Worm (Caenorhabditis elegans) whole organism, L4 larva: ENCODE results near the gene K09C6.3.

Experiments used
- D1046.2 ChIP-seq: fragments of 200-800 bp; sonication (Bioruptor generic); IDR thresholded peaks from 2 replicates; pipeline ENCODE4 v1.3.6; 2022; ENCODE audit warnings: missing genetic modification characterization, missing compliant biosample characterization
- F10B5.3 ChIP-seq: sonication (generic microtip); optimal IDR thresholded peaks from 2 replicates; lab custom pipeline; 2016; ENCODE audit warnings: mild to moderate bottlenecking, missing genetic modification characterization, missing compliant biosample characterization
- F26F4.8 ChIP-seq: fragments of 200-800 bp; sonication (Bioruptor generic); conservative IDR thresholded peaks from 2 replicates; pipeline ENCODE4 v1.3.6; 2022; ENCODE audit warnings: missing genetic modification characterization, missing compliant biosample characterization
- F49E8.2 ChIP-seq: sonication (generic microtip); optimal IDR thresholded peaks from 2 replicates; lab custom pipeline; 2016; ENCODE audit warnings: missing compliant biosample characterization, mild to moderate bottlenecking, missing genetic modification characterization, borderline replicate concordance
- T20F7.1 ChIP-seq: fragments of 200-800 bp; sonication (Bioruptor generic); optimal IDR thresholded peaks from 2 replicates; lab custom pipeline; 2018; ENCODE audit warnings: mild to moderate bottlenecking, missing genetic modification characterization, missing compliant biosample characterization
- Y75B8A.6 ChIP-seq: fragments of 200-800 bp; sonication (Bioruptor generic); IDR thresholded peaks from 2 replicates; pipeline ENCODE4 v1.3.6; 2022; ENCODE audit warnings: missing genetic modification reagents, missing genetic modification characterization, missing compliant biosample characterization
- ZK337.2 ChIP-seq: fragments of 200-800 bp; sonication (Bioruptor generic); IDR thresholded peaks from 2 replicates; pipeline ENCODE4 v1.3.6; 2022; ENCODE audit warnings: missing genetic modification reagents, missing genetic modification characterization, missing compliant biosample characterization
- ZK546.5 ChIP-seq, 2 experiments: sonication (generic microtip); optimal IDR thresholded peaks; 2 replicates each; lab custom pipeline; 2017; ENCODE audit warnings: missing biosample characterization in 2 of 2, missing genetic modification characterization in 2 of 2
- aha-1 ChIP-seq: fragments of 150-350 bp; peaks from one replicate; lab custom pipeline; 2014; ENCODE audit warnings: missing biosample characterization, missing genetic modification characterization
- arid-1 ChIP-seq: fragments of 200-800 bp; sonication (Bioruptor generic); conservative IDR thresholded peaks from 2 replicates; pipeline ENCODE4 v1.3.6; 2022; ENCODE audit warnings: missing genetic modification reagents, missing genetic modification characterization, missing compliant biosample characterization
- ceh-20 ChIP-seq: fragments of 200-800 bp; sonication (Bioruptor generic); IDR thresholded peaks from 2 replicates; pipeline ENCODE4 v1.3.6; 2022; ENCODE audit warnings: missing genetic modification reagents, missing genetic modification characterization, missing compliant biosample characterization
- ceh-28 ChIP-seq: fragments of 150-350 bp; optimal IDR thresholded peaks from 2 replicates; lab custom pipeline; 2014; ENCODE audit warnings: missing biosample characterization, missing genetic modification reagents, missing genetic modification characterization
- ceh-44 ChIP-seq: fragments of 200-800 bp; sonication (Bioruptor generic); IDR thresholded peaks from 2 replicates; pipeline ENCODE4 v1.3.6; 2022; ENCODE audit warnings: missing genetic modification reagents, missing genetic modification characterization, missing compliant biosample characterization
- ceh-62 ChIP-seq: sonication (generic microtip); optimal IDR thresholded peaks from 2 replicates; lab custom pipeline; 2017; ENCODE audit warnings: missing biosample characterization, missing genetic modification characterization
- ctbp-1 ChIP-seq: fragments of 200-800 bp; sonication (Bioruptor generic); IDR thresholded peaks from 2 replicates; pipeline ENCODE4 v1.3.6; 2022; ENCODE audit warnings: missing genetic modification reagents, missing genetic modification characterization, missing compliant biosample characterization
- daf-12 ChIP-seq: fragments of 150-350 bp; optimal IDR thresholded peaks from 2 replicates; lab custom pipeline; 2014; ENCODE audit warnings: missing biosample characterization, missing genetic modification reagents, missing genetic modification characterization
- daf-16 ChIP-seq, 3 experiments: sonication (generic microtip); optimal IDR thresholded peaks; 2 replicates each; lab custom pipeline; 2016 to 2017; ENCODE audit warnings: missing genetic modification characterization in 3 of 3, missing genetic modification reagents in 3 of 3, mild to moderate bottlenecking in 2 of 3, missing compliant biosample characterization in 2 of 3, missing biosample characterization in 1 of 3, moderate library complexity in 1 of 3
- daf-19 ChIP-seq: fragments of 200-800 bp; sonication (Bioruptor generic); conservative IDR thresholded peaks from 2 replicates; pipeline ENCODE4 v1.3.6; 2022; ENCODE audit warnings: missing genetic modification characterization, missing compliant biosample characterization
- dmd-6 ChIP-seq: fragments of 200-800 bp; sonication (Bioruptor generic); IDR thresholded peaks from 2 replicates; pipeline ENCODE4 v1.3.6; 2022; ENCODE audit warnings: missing genetic modification reagents, missing genetic modification characterization, missing compliant biosample characterization
- dmd-9 ChIP-seq: fragments of 200-800 bp; sonication (Bioruptor generic); IDR thresholded peaks from 2 replicates; pipeline ENCODE4 v1.3.6; 2022; ENCODE audit warnings: missing genetic modification reagents, missing genetic modification characterization, missing compliant biosample characterization
- dve-1 ChIP-seq: sonication (generic microtip); optimal IDR thresholded peaks from 2 replicates; lab custom pipeline; 2017; ENCODE audit warnings: antibody characterized with exemption, mild to moderate bottlenecking, missing genetic modification characterization, missing compliant biosample characterization; ENCODE audit not compliant: insufficient read depth
- fkh-10 ChIP-seq: fragments of 150-350 bp; optimal IDR thresholded peaks from 2 replicates; lab custom pipeline; 2014; ENCODE audit warnings: missing biosample characterization, missing genetic modification reagents, missing genetic modification characterization
- gei-8 ChIP-seq: fragments of 200-800 bp; sonication (Bioruptor generic); optimal IDR thresholded peaks from 2 replicates; lab custom pipeline; 2018; ENCODE audit warnings: mild to moderate bottlenecking, missing genetic modification characterization, missing compliant biosample characterization
- hif-1 ChIP-seq, 2 experiments: sonication (generic microtip); optimal IDR thresholded peaks; 2 replicates each; lab custom pipeline; 2016 to 2017; ENCODE audit warnings: missing compliant biosample characterization in 2 of 2, missing genetic modification characterization in 2 of 2, missing genetic modification reagents in 2 of 2, missing genotype in 2 of 2, mild to moderate bottlenecking in 1 of 2
- hlh-11 ChIP-seq: fragments of 200-800 bp; sonication (Bioruptor generic); optimal IDR thresholded peaks from 2 replicates; lab custom pipeline; 2018; ENCODE audit warnings: mild to moderate bottlenecking, missing genetic modification characterization, missing compliant biosample characterization
- jun-1 ChIP-seq: fragments of 150-350 bp; optimal IDR thresholded peaks from 2 replicates; lab custom pipeline; 2014; ENCODE audit warnings: missing biosample characterization, missing genetic modification reagents, missing genetic modification characterization
- lim-7 ChIP-seq: fragments of 200-800 bp; sonication (Bioruptor generic); IDR thresholded peaks from 2 replicates; pipeline ENCODE4 v1.3.6; 2022; ENCODE audit warnings: missing genetic modification characterization, missing compliant biosample characterization
- lin-15B ChIP-seq: fragments of 150-350 bp; sonication (generic microtip); optimal IDR thresholded peaks from 3 replicates; lab custom pipeline; 2014; ENCODE audit warnings: missing biosample characterization, missing genetic modification characterization
- lin-29 ChIP-seq: fragments of 200-800 bp; sonication (Bioruptor generic); IDR thresholded peaks from 2 replicates; pipeline ENCODE4 v1.3.6; 2022; ENCODE audit warnings: missing genetic modification reagents, missing genetic modification characterization, missing compliant biosample characterization
- lir-3 ChIP-seq: sonication (generic microtip); optimal IDR thresholded peaks from 2 replicates; lab custom pipeline; 2016; ENCODE audit warnings: mild to moderate bottlenecking, missing genetic modification characterization, missing compliant biosample characterization
- lsy-2 ChIP-seq, 2 experiments: fragments of 150-350 bp in 1 of 2; sonication (generic microtip) in 1 of 2; optimal IDR thresholded peaks; 2 replicates each; lab custom pipeline; 2014 to 2017; ENCODE audit warnings: missing biosample characterization in 2 of 2, missing genetic modification characterization in 2 of 2
- mdt-29 ChIP-seq: fragments of 200-800 bp; sonication (Bioruptor generic); IDR thresholded peaks from 2 replicates; pipeline ENCODE4 v1.3.6; 2022; ENCODE audit warnings: missing genetic modification reagents, missing genetic modification characterization, missing compliant biosample characterization
- mes-2 ChIP-seq: sonication (generic microtip); optimal IDR thresholded peaks from 2 replicates; lab custom pipeline; 2016; ENCODE audit warnings: missing genotype, mild to moderate bottlenecking, missing genetic modification characterization, missing compliant biosample characterization; ENCODE audit not compliant: poor library complexity, severe bottlenecking
- mxl-2 ChIP-seq: fragments of 200-800 bp; sonication (Bioruptor generic); conservative IDR thresholded peaks from 2 replicates; pipeline ENCODE4 v1.3.6; 2022; ENCODE audit warnings: missing genetic modification reagents, missing genetic modification characterization, missing compliant biosample characterization
- mxl-3 ChIP-seq: fragments of 200-800 bp; sonication (Bioruptor generic); optimal IDR thresholded peaks from 2 replicates; lab custom pipeline; 2018; ENCODE audit warnings: mild to moderate bottlenecking, missing genetic modification characterization, missing compliant biosample characterization
- nhr-11 ChIP-seq: fragments of 150-350 bp; optimal IDR thresholded peaks from 2 replicates; lab custom pipeline; 2014; ENCODE audit warnings: missing biosample characterization, missing genetic modification characterization
- nhr-237 ChIP-seq: sonication (generic microtip); optimal IDR thresholded peaks from 2 replicates; lab custom pipeline; 2017; ENCODE audit warnings: missing biosample characterization, missing genetic modification characterization
- nhr-25 ChIP-seq: sonication (generic microtip); optimal IDR thresholded peaks from 2 replicates; lab custom pipeline; 2017; ENCODE audit warnings: missing genetic modification characterization, mild to moderate bottlenecking, missing compliant biosample characterization, antibody characterized with exemption, moderate library complexity, borderline replicate concordance; ENCODE audit not compliant: insufficient read depth
- nhr-28 ChIP-seq: fragments of 150-350 bp; optimal IDR thresholded peaks from 2 replicates; lab custom pipeline; 2014; ENCODE audit warnings: missing biosample characterization, missing genetic modification characterization
- nhr-6 ChIP-seq: fragments of 150-350 bp; optimal IDR thresholded peaks from 2 replicates; lab custom pipeline; 2014; ENCODE audit warnings: missing biosample characterization, missing genetic modification characterization
- nhr-76 ChIP-seq: fragments of 150-350 bp; optimal IDR thresholded peaks from 2 replicates; lab custom pipeline; 2014; ENCODE audit warnings: missing biosample characterization, missing genetic modification characterization
- nhr-77 ChIP-seq: fragments of 150-350 bp; optimal IDR thresholded peaks from 2 replicates; lab custom pipeline; 2014; ENCODE audit warnings: missing biosample characterization, missing genetic modification characterization
- php-3 ChIP-seq: fragments of 200-800 bp; sonication (Bioruptor generic); IDR thresholded peaks from 2 replicates; pipeline ENCODE4 v1.3.6; 2022; ENCODE audit warnings: missing genetic modification reagents, missing genetic modification characterization, missing compliant biosample characterization
- rbr-2 ChIP-seq: sonication (generic microtip); optimal IDR thresholded peaks from 2 replicates; lab custom pipeline; 2016; ENCODE audit warnings: missing genotype, missing genetic modification characterization, missing compliant biosample characterization
- sdz-12 ChIP-seq: fragments of 200-800 bp; sonication (Bioruptor generic); optimal IDR thresholded peaks from 2 replicates; lab custom pipeline; 2018; ENCODE audit warnings: mild to moderate bottlenecking, missing genetic modification characterization, missing compliant biosample characterization
- set-16 ChIP-seq: fragments of 200-800 bp; sonication (Bioruptor generic); IDR thresholded peaks from 2 replicates; pipeline ENCODE4 v1.3.6; 2022; ENCODE audit warnings: missing genetic modification reagents, missing genetic modification characterization, missing compliant biosample characterization
- skn-1 ChIP-seq: fragments of 150-350 bp; optimal IDR thresholded peaks from 2 replicates; lab custom pipeline; 2014; ENCODE audit warnings: missing biosample characterization, missing genetic modification characterization
- snpc-1.2 ChIP-seq: fragments of 200-800 bp; sonication (Bioruptor generic); IDR thresholded peaks from 2 replicates; pipeline ENCODE4 v1.3.6; 2022; ENCODE audit warnings: missing genetic modification reagents, missing genetic modification characterization, missing compliant biosample characterization
- spr-1 ChIP-seq: sonication (generic microtip); optimal IDR thresholded peaks from 2 replicates; lab custom pipeline; 2016; ENCODE audit warnings: mild to moderate bottlenecking, missing genetic modification characterization, missing compliant biosample characterization
- zip-11 ChIP-seq: fragments of 200-800 bp; sonication (Bioruptor generic); IDR thresholded peaks from 2 replicates; pipeline ENCODE4 v1.3.6; 2022; ENCODE audit warnings: missing genetic modification characterization, missing compliant biosample characterization

K09C6.3 gene

ce11 chrV:858841-859456, 6.7 kb downstream of the K09C6.3 start:
- TF ChIP-seq nhr-237 (tag; lab: Kevin White, UChicago) = no peak
- TF ChIP-seq nhr-6 (tag; lab: Kevin White, UChicago) = no peak
- TF ChIP-seq ceh-20 = no peak
- no peak for TF ChIP-seq skn-1 (tag; lab: Kevin White, UChicago)
- no peak for TF ChIP-seq T20F7.1 (GFP tag; lab: Kevin White, UChicago)
- no peak for TF ChIP-seq lin-29 (GFP tag; lab: Robert Waterston, UW)
- TF ChIP-seq daf-12 = no peak
- no peak for TF ChIP-seq lir-3 (tag; lab: Kevin White, UChicago)
- TF ChIP-seq nhr-76 (tag; lab: Kevin White, UChicago) = no peak
- TF ChIP-seq ceh-62 (tag; lab: Kevin White, UChicago) = no peak
- no peak for TF ChIP-seq php-3
- no peak for TF ChIP-seq hlh-11 (tag; lab: Kevin White, UChicago)
- TF ChIP-seq F26F4.8 (GFP tag; lab: Robert Waterston, UW) = peak; percentile 73
- TF ChIP-seq arid-1 (GFP tag; lab: Robert Waterston, UW) = 0 out of 2 replicates have a peak, but pooled peaks have one; percentile 8
- peak; percentile 24; the same call in 1 of the 2 replicates for TF ChIP-seq dmd-6 (GFP tag; lab: Robert Waterston, UW)
- peak; percentile 58 for TF ChIP-seq mdt-29 (GFP tag; lab: Robert Waterston, UW)
- no peak for TF ChIP-seq nhr-25 (tag; lab: Kevin White, UChicago)
- TF ChIP-seq D1046.2 (GFP tag; lab: Robert Waterston, UW) = no peak
- no peak for TF ChIP-seq ZK546.5 (tag; optimal IDR thresholded peaks at IDR 0.05; lab: Kevin White, UChicago)
- no peak for TF ChIP-seq aha-1 (tag; lab: Kevin White, UChicago)
- TF ChIP-seq zip-11 (GFP tag; lab: Robert Waterston, UW) = no peak
- no peak for TF ChIP-seq jun-1 (tag; lab: Kevin White, UChicago)
- peak; percentile 8 for TF ChIP-seq F49E8.2
- no peak for TF ChIP-seq gei-8 (GFP tag; lab: Kevin White, UChicago)
- 0 out of 2 replicates have a peak, but pooled peaks have one; percentile 25 for TF ChIP-seq ceh-44 (GFP tag; lab: Robert Waterston, UW)
- TF ChIP-seq fkh-10 = no peak
- no peak for TF ChIP-seq nhr-11 (tag; lab: Kevin White, UChicago)
- no peak for TF ChIP-seq ctbp-1
- TF ChIP-seq nhr-77 = no peak
- TF ChIP-seq mes-2 (tag; lab: Kevin White, UChicago) = no peak
- no peak for TF ChIP-seq lin-15B (tag; lab: Kevin White, UChicago)
- no peak for TF ChIP-seq dve-1 (tag; lab: Kevin White, UChicago)
- no peak for TF ChIP-seq sdz-12 (GFP tag; lab: Kevin White, UChicago)
- no peak for TF ChIP-seq hif-1 (tag; optimal IDR thresholded peaks at IDR 0.05; lab: Kevin White, UChicago)
- 0 out of 2 replicates have a peak, but pooled peaks have one; percentile 12 for TF ChIP-seq Y75B8A.6
- TF ChIP-seq rbr-2 (tag; lab: Kevin White, UChicago) = no peak
- TF ChIP-seq ZK337.2 = peak; percentile 48; the same call in 1 of the 2 replicates
- TF ChIP-seq mxl-2 = no peak
- TF ChIP-seq set-16 = no peak
- no peak for TF ChIP-seq lsy-2 (tag; optimal IDR thresholded peaks at IDR 0.05; lab: Kevin White, UChicago)
- TF ChIP-seq ceh-28 (tag; lab: Kevin White, UChicago) = no peak
- no peak for TF ChIP-seq daf-19 (GFP tag; lab: Robert Waterston, UW)
- peak; percentile 74 for TF ChIP-seq snpc-1.2
- no peak for TF ChIP-seq F10B5.3 (tag; lab: Kevin White, UChicago)
- TF ChIP-seq mxl-3 (GFP tag; lab: Kevin White, UChicago) = no peak
- TF ChIP-seq nhr-28 (tag; lab: Kevin White, UChicago) = no peak
- no peak for TF ChIP-seq spr-1 (tag; lab: Kevin White, UChicago)
- peak; percentile 40; the same call in 1 of the 2 replicates for TF ChIP-seq lim-7
- no peak for TF ChIP-seq daf-16 (GFP tag; optimal IDR thresholded peaks at IDR 0.05; lab: Kevin White, UChicago)
- TF ChIP-seq daf-16 (tag; optimal IDR thresholded peaks at IDR 0.05; lab: Kevin White, UChicago) = no peak
- TF ChIP-seq dmd-9 (GFP tag; lab: Robert Waterston, UW) = no peak
